Fruit fly (Drosophila melanogaster): ENCODE measurements around the gene CG31088.

CG31088 gene

dm6 chr3R:15974235-15974634 is 23.5 kb upstream of the CG31088 start (continued):
- peak; percentile 16 for TF ChIP-seq CG13894 (tag; optimal IDR thresholded peaks at IDR 0.05)
- TF ChIP-seq Adf1 (GFP tag; IDR thresholded peaks at IDR 0.05) = no peak
- TF ChIP-seq Awh (GFP tag; IDR thresholded peaks at IDR 0.05) = no peak
- peak; percentile 79 for TF ChIP-seq CG12071 (GFP tag; optimal IDR thresholded peaks at IDR 0.05)
- no peak for TF ChIP-seq esg (GFP tag; conservative IDR thresholded peaks at IDR 0.05)
- no peak for TF ChIP-seq bbx (GFP tag; IDR thresholded peaks at IDR 0.05; ENCODE audit: partially characterized antibody)
- TF ChIP-seq gfzf (GFP tag; optimal IDR thresholded peaks at IDR 0.05) = no peak
- peak; percentile 87 for TF ChIP-seq CG7839 (tag; optimal IDR thresholded peaks at IDR 0.05)
- TF ChIP-seq run (tag; optimal IDR thresholded peaks at IDR 0.05) = peak; percentile 61
- peak; percentile 91 for TF ChIP-seq gem (tag; optimal IDR thresholded peaks at IDR 0.05)
- TF ChIP-seq CG18619 (GFP tag; optimal IDR thresholded peaks at IDR 0.05) = peak; percentile 74
- TF ChIP-seq CG4404 (GFP tag; IDR thresholded peaks at IDR 0.05) = no peak
- TF ChIP-seq onecut (GFP tag; IDR thresholded peaks at IDR 0.05) = peak; percentile 61
- TF ChIP-seq CG10959 (GFP tag; IDR thresholded peaks at IDR 0.05) = no peak
- TF ChIP-seq Sry-β (GFP tag; optimal IDR thresholded peaks at IDR 0.05) = no peak
- TF ChIP-seq CG1602 (GFP tag; optimal IDR thresholded peaks at IDR 0.05) = peak; percentile 68
- peak; percentile 64 for TF ChIP-seq chn (GFP tag; optimal IDR thresholded peaks at IDR 0.05)
- TF ChIP-seq CG7372 (GFP tag; IDR thresholded peaks at IDR 0.05) = no peak
- TF ChIP-seq bowl (GFP tag; IDR thresholded peaks at IDR 0.05) = no peak
- no peak for TF ChIP-seq TFAM (GFP tag; optimal IDR thresholded peaks at IDR 0.05)
- no peak for TF ChIP-seq gsb (GFP tag; IDR thresholded peaks at IDR 0.05)
- no peak for TF ChIP-seq ranshi (GFP tag; IDR thresholded peaks at IDR 0.05)
- TF ChIP-seq MESR4 (GFP tag; optimal IDR thresholded peaks at IDR 0.05) = no peak
- TF ChIP-seq CG17568 (GFP tag; optimal IDR thresholded peaks at IDR 0.05) = peak; percentile 65
- no peak for TF ChIP-seq ken (GFP tag; IDR thresholded peaks at IDR 0.05)
- no peak for TF ChIP-seq Lpt (GFP tag; optimal IDR thresholded peaks at IDR 0.05)
- TF ChIP-seq bcd (GFP tag; optimal IDR thresholded peaks at IDR 0.05) = peak; percentile 82
- TF ChIP-seq CG17359 (tag; optimal IDR thresholded peaks at IDR 0.05) = peak; percentile 89
- TF ChIP-seq D19B (GFP tag; optimal IDR thresholded peaks at IDR 0.05) = peak; percentile 54
- TF ChIP-seq Dad (GFP tag; optimal IDR thresholded peaks at IDR 0.05) = peak; percentile 80
- peak; percentile 51 for TF ChIP-seq CG13123 (GFP tag; optimal IDR thresholded peaks at IDR 0.05)
- no peak for TF ChIP-seq bigmax (GFP tag; optimal IDR thresholded peaks at IDR 0.05)
- no peak for TF ChIP-seq H15 (GFP tag; IDR thresholded peaks at IDR 0.05)
- no peak for TF ChIP-seq zen2 (GFP tag; IDR thresholded peaks at IDR 0.05; ENCODE audit: partially characterized antibody)
- TF ChIP-seq ERR (GFP tag; optimal IDR thresholded peaks at IDR 0.05) = peak; percentile 46
- no peak for TF ChIP-seq Rx (GFP tag; IDR thresholded peaks at IDR 0.05)
- TF ChIP-seq Stat92E (GFP tag; optimal IDR thresholded peaks at IDR 0.05) = no peak
- peak; percentile 90 for TF ChIP-seq unpg (GFP tag; optimal IDR thresholded peaks at IDR 0.05)
- peak; percentile 80 for TF ChIP-seq CG17829 (tag; optimal IDR thresholded peaks at IDR 0.05)
- no peak for TF ChIP-seq tna (GFP tag; IDR thresholded peaks at IDR 0.05; ENCODE audit: partially characterized antibody)
- peak; percentile 94 for TF ChIP-seq Med (GFP tag)
- peak; percentile 51 for TF ChIP-seq Hand (GFP tag; optimal IDR thresholded peaks at IDR 0.05)
- peak; percentile 61 for TF ChIP-seq Vsx1 (GFP tag; optimal IDR thresholded peaks at IDR 0.05)
- no peak for TF ChIP-seq CG17361 (GFP tag; IDR thresholded peaks at IDR 0.05)
- no peak for TF ChIP-seq wor (GFP tag; IDR thresholded peaks at IDR 0.05)
- no peak for TF ChIP-seq Scr (GFP tag; IDR thresholded peaks at IDR 0.05; ENCODE audit: partially characterized antibody)
- TF ChIP-seq zfh2 (GFP tag; optimal IDR thresholded peaks at IDR 0.05) = peak; percentile 63
- TF ChIP-seq Doc3 (GFP tag; IDR thresholded peaks at IDR 0.05; ENCODE audit: partially characterized antibody) = no peak
- no peak for TF ChIP-seq CG6791 (GFP tag; IDR thresholded peaks at IDR 0.05; ENCODE audit: partially characterized antibody)
- no peak for TF ChIP-seq klu (GFP tag; IDR thresholded peaks at IDR 0.05)
- TF ChIP-seq Usf (GFP tag; optimal IDR thresholded peaks at IDR 0.05) = peak; percentile 28
